Worm (Caenorhabditis elegans) whole organism, L4/young adult: Measurements from ENCODE around the gene nucb-1.

Experiments used
- dao-5 ChIP-seq: sonication (generic microtip); optimal IDR thresholded peaks from 2 replicates; lab custom pipeline; 2016; ENCODE audit warnings: missing genotype, missing genetic modification characterization, moderate library complexity, missing compliant biosample characterization
- him-1 ChIP-seq: sonication (generic microtip); optimal IDR thresholded peaks from 2 replicates; lab custom pipeline; 2016; ENCODE audit warnings: missing genotype, missing genetic modification reagents, missing genetic modification characterization, missing compliant biosample characterization

ce11 chrX:10238146-10238749 lies 40.7 kb downstream of the nucb-1 start:
- TF ChIP-seq him-1 (tag; lab: Kevin White, UChicago) (no peak), dao-5 (tag; lab: Kevin White, UChicago) (no peak)
